Worm (Caenorhabditis elegans) whole organism, mixed stage, embryonic: ENCODE results near the gene F59B2.14.
"Not testable (repeated sequence)": the region's sequence is repeated elsewhere in the genome, so short reads cannot be mapped to it uniquely, and the experiment has no call there.

Source experiments
- M03D4.4 ChIP-seq: sonication (generic microtip); optimal IDR thresholded peaks from 2 replicates; lab custom pipeline; 2017; ENCODE audit warnings: mild to moderate bottlenecking, missing genetic modification characterization, missing compliant biosample characterization
- bed-3 ChIP-seq: fragments of 200-800 bp; sonication (Bioruptor generic); optimal IDR thresholded peaks from 3 replicates; lab custom pipeline; 2018; ENCODE audit warnings: mild to moderate bottlenecking, missing genetic modification characterization, moderate library complexity, missing compliant biosample characterization
- blmp-1 ChIP-seq: fragments of 150-350 bp; optimal IDR thresholded peaks from 2 replicates; lab custom pipeline; 2014; ENCODE audit warnings: missing biosample characterization, missing genetic modification characterization
- ceh-39 ChIP-seq: fragments of 150-350 bp; optimal IDR thresholded peaks from 2 replicates; lab custom pipeline; 2014; ENCODE audit warnings: missing biosample characterization, missing genetic modification characterization
- ceh-43 ChIP-seq: fragments of 200-800 bp; sonication (Bioruptor generic); optimal IDR thresholded peaks from 2 replicates; lab custom pipeline; 2018; ENCODE audit warnings: mild to moderate bottlenecking, missing genetic modification characterization, moderate library complexity, missing compliant biosample characterization
- ceh-83 ChIP-seq: fragments of 200-800 bp; sonication (Bioruptor generic); optimal IDR thresholded peaks from 2 replicates; lab custom pipeline; 2018; ENCODE audit warnings: mild to moderate bottlenecking, missing genetic modification characterization, missing compliant biosample characterization
- ces-1 ChIP-seq: fragments of 150-350 bp; optimal IDR thresholded peaks from 2 replicates; lab custom pipeline; 2014; ENCODE audit warnings: missing biosample characterization, missing genetic modification reagents, missing genetic modification characterization
- cnd-1 ChIP-seq: fragments of 200-800 bp; sonication (Bioruptor generic); optimal IDR thresholded peaks from 2 replicates; lab custom pipeline; 2018; ENCODE audit warnings: mild to moderate bottlenecking, missing genetic modification characterization, missing compliant biosample characterization
- drap-1 ChIP-seq: fragments of 200-800 bp; sonication (Bioruptor generic); optimal IDR thresholded peaks from 3 replicates; lab custom pipeline; 2018; ENCODE audit warnings: mild to moderate bottlenecking, missing genetic modification characterization, missing compliant biosample characterization
- elt-1 ChIP-seq: sonication (generic microtip); optimal IDR thresholded peaks from 2 replicates; lab custom pipeline; 2017; ENCODE audit warnings: missing genetic modification characterization, mild to moderate bottlenecking, missing compliant biosample characterization, antibody characterized with exemption, moderate library complexity, borderline replicate concordance; ENCODE audit not compliant: insufficient read depth
- elt-3 ChIP-seq: fragments of 150-350 bp; optimal IDR thresholded peaks from 2 replicates; lab custom pipeline; 2014; ENCODE audit warnings: missing biosample characterization, missing genetic modification characterization
- flh-1 ChIP-seq: fragments of 200-800 bp; sonication (Bioruptor generic); optimal IDR thresholded peaks from 2 replicates; lab custom pipeline; 2018; ENCODE audit warnings: mild to moderate bottlenecking, missing genetic modification characterization, moderate library complexity, missing compliant biosample characterization
- ham-2 ChIP-seq: fragments of 200-800 bp; sonication (Bioruptor generic); optimal IDR thresholded peaks from 2 replicates; lab custom pipeline; 2018; ENCODE audit warnings: mild to moderate bottlenecking, missing genetic modification characterization, missing compliant biosample characterization
- hlh-1 ChIP-seq: fragments of 150-350 bp; optimal IDR thresholded peaks from 2 replicates; lab custom pipeline; 2014; ENCODE audit warnings: missing biosample characterization, missing genetic modification reagents, missing genetic modification characterization
- lin-13 ChIP-seq: fragments of 150-350 bp; optimal IDR thresholded peaks from 2 replicates; lab custom pipeline; 2014; ENCODE audit warnings: missing biosample characterization, missing genetic modification characterization
- lin-32 ChIP-seq: fragments of 200-800 bp; sonication (Bioruptor generic); optimal IDR thresholded peaks from 2 replicates; lab custom pipeline; 2018; ENCODE audit warnings: mild to moderate bottlenecking, missing genetic modification characterization, missing compliant biosample characterization
- lsy-2 ChIP-seq: fragments of 150-350 bp; optimal IDR thresholded peaks from 2 replicates; lab custom pipeline; 2014; ENCODE audit warnings: missing biosample characterization, missing genetic modification characterization
- mab-5 ChIP-seq: fragments of 150-350 bp; optimal IDR thresholded peaks from 2 replicates; lab custom pipeline; 2014; ENCODE audit warnings: missing biosample characterization, missing genetic modification characterization
- mep-1 ChIP-seq: fragments of 150-350 bp; optimal IDR thresholded peaks from 2 replicates; lab custom pipeline; 2017; ENCODE audit warnings: missing biosample characterization, missing genetic modification reagents, missing genetic modification characterization, inconsistent platforms
- mls-2 ChIP-seq: sonication (generic microtip); optimal IDR thresholded peaks from 2 replicates; lab custom pipeline; 2016; ENCODE audit warnings: mild to moderate bottlenecking, missing genetic modification characterization, moderate library complexity, missing compliant biosample characterization
- nhr-12 ChIP-seq: fragments of 150-350 bp; optimal IDR thresholded peaks from 2 replicates; lab custom pipeline; 2014; ENCODE audit warnings: missing biosample characterization, missing genetic modification characterization
- nhr-2 ChIP-seq: fragments of 150-350 bp; optimal IDR thresholded peaks from 2 replicates; lab custom pipeline; 2014; ENCODE audit warnings: missing biosample characterization, missing genetic modification characterization
- nhr-237 ChIP-seq: fragments of 150-350 bp; optimal IDR thresholded peaks from 2 replicates; lab custom pipeline; 2014; ENCODE audit warnings: missing biosample characterization, missing genetic modification characterization
- nhr-28 ChIP-seq: fragments of 150-350 bp; optimal IDR thresholded peaks from 2 replicates; lab custom pipeline; 2014; ENCODE audit warnings: missing biosample characterization, missing genetic modification characterization
- pha-4 ChIP-seq: fragments of 150-350 bp; optimal IDR thresholded peaks from 2 replicates; lab custom pipeline; 2018; ENCODE audit warnings: missing biosample characterization, missing genetic modification reagents, missing genetic modification characterization
- sem-2 ChIP-seq: fragments of 200-800 bp; sonication (Bioruptor generic); optimal IDR thresholded peaks from 2 replicates; lab custom pipeline; 2018; ENCODE audit warnings: mild to moderate bottlenecking, missing genetic modification characterization, missing compliant biosample characterization
- snpc-4 ChIP-seq: fragments of 150-350 bp; optimal IDR thresholded peaks from 2 replicates; lab custom pipeline; 2014; ENCODE audit warnings: missing biosample characterization, missing genetic modification characterization
- sptf-1 ChIP-seq: sonication (generic microtip); optimal IDR thresholded peaks from 2 replicates; lab custom pipeline; 2017; ENCODE audit warnings: mild to moderate bottlenecking, missing genetic modification characterization, moderate library complexity, missing compliant biosample characterization
- tbx-8 ChIP-seq: fragments of 200-800 bp; sonication (Bioruptor generic); optimal IDR thresholded peaks from 2 replicates; lab custom pipeline; 2018; ENCODE audit warnings: mild to moderate bottlenecking, missing genetic modification characterization, moderate library complexity, missing compliant biosample characterization
- unc-120 ChIP-seq: sonication (generic microtip); optimal IDR thresholded peaks from 2 replicates; lab custom pipeline; 2017; ENCODE audit warnings: missing genetic modification characterization, missing compliant biosample characterization; ENCODE audit not compliant: poor library complexity, severe bottlenecking
- unc-62 ChIP-seq: fragments of 150-350 bp; optimal IDR thresholded peaks from 2 replicates; lab custom pipeline; 2014; ENCODE audit warnings: missing biosample characterization, missing genetic modification reagents, missing genetic modification characterization
- zip-8 ChIP-seq: fragments of 150-350 bp; optimal IDR thresholded peaks from 2 replicates; lab custom pipeline; 2014; ENCODE audit warnings: missing biosample characterization, missing genetic modification characterization

F59B2.14 gene

ce11 chrIII:9010047-9010446 is 12.4 kb downstream of the F59B2.14 start, which contains the start of gene F59B2.8:
TSS of gene F59B2.8 (minus strand) at chrIII:9010197.
- TF ChIP-seq drap-1 (GFP tag; lab: Kevin White, UChicago) (no peak), mep-1 (tag; lab: Kevin White, UChicago) (no peak), unc-62 (GFP tag; lab: Kevin White, UChicago) (peak; percentile 62), mls-2 (tag; lab: Kevin White, UChicago) (peak; percentile 22), unc-120 (tag; lab: Kevin White, UChicago) (peak; percentile 20), elt-1 (no peak), elt-3 (no peak), ceh-83 (GFP tag; lab: Kevin White, UChicago) (no peak), bed-3 (no peak), lsy-2 (no peak), hlh-1 (tag; lab: Kevin White, UChicago) (peak; percentile 15), nhr-237 (tag; lab: Kevin White, UChicago) (no peak), ces-1 (GFP tag; lab: Kevin White, UChicago) (peak; percentile 25), ham-2 (GFP tag; lab: Kevin White, UChicago) (no peak)

- TF ChIP-seq unc-62 (GFP tag; lab: Kevin White, UChicago) (peak; percentile 69), mls-2 (tag; lab: Kevin White, UChicago) (no peak), ces-1 (GFP tag; lab: Kevin White, UChicago) (no peak), nhr-12 (tag; lab: Kevin White, UChicago) (peak; percentile 57), snpc-4 (no peak), mep-1 (tag; lab: Kevin White, UChicago) (no peak), cnd-1 (peak; percentile 24), unc-120 (tag; lab: Kevin White, UChicago) (peak; percentile 67), ceh-39 (tag; lab: Kevin White, UChicago) (no peak), tbx-8 (GFP tag; lab: Kevin White, UChicago) (no peak), bed-3 (no peak), zip-8 (tag; lab: Kevin White, UChicago) (no peak), lin-32 (no peak), drap-1 (GFP tag; lab: Kevin White, UChicago) (peak; percentile 59), nhr-237 (tag; lab: Kevin White, UChicago) (no peak), ceh-43 (GFP tag; lab: Kevin White, UChicago) (no peak), hlh-1 (tag; lab: Kevin White, UChicago) (peak; percentile 87), lin-13 (tag; lab: Kevin White, UChicago) (no peak), pha-4 (tag; lab: Kevin White, UChicago) (peak; percentile 22), sptf-1 (tag; lab: Kevin White, UChicago) (peak; percentile 10), blmp-1 (tag; lab: Kevin White, UChicago) (no peak), lsy-2 (no peak), nhr-2 (tag; lab: Kevin White, UChicago) (no peak), M03D4.4 (no peak), nhr-28 (tag; lab: Kevin White, UChicago) (no peak)
These were observed 15.3 kb downstream of the F59B2.14 start for ce11 chrIII:9007183-9007582.

ce11 chrIII:9005905-9006372 is 16.5 kb downstream of the F59B2.14 start, which contains the start of gene rab-6.1:
TSS of gene rab-6.1 (minus strand) at chrIII:9005955.
- not testable (repeated sequence) for TF ChIP-seq cnd-1; nhr-237 (tag; lab: Kevin White, UChicago); ceh-43 (GFP tag; lab: Kevin White, UChicago)

- TF ChIP-seq ham-2 (GFP tag; lab: Kevin White, UChicago) (no peak), mls-2 (tag; lab: Kevin White, UChicago) (no peak), ceh-43 (GFP tag; lab: Kevin White, UChicago) (no peak), flh-1 (GFP tag; lab: Kevin White, UChicago) (no peak), lin-13 (tag; lab: Kevin White, UChicago) (no peak), cnd-1 (no peak), unc-120 (tag; lab: Kevin White, UChicago) (no peak), mep-1 (tag; lab: Kevin White, UChicago) (no peak), M03D4.4 (no peak)
These were observed 17.8 kb downstream of the F59B2.14 start for ce11 chrIII:9004658-9005057.

- TF ChIP-seq unc-120 (tag; lab: Kevin White, UChicago): no peak
- TF ChIP-seq sem-2 (GFP tag; lab: Kevin White, UChicago): no peak
- TF ChIP-seq ham-2 (GFP tag; lab: Kevin White, UChicago): no peak
- no peak for TF ChIP-seq bed-3
- TF ChIP-seq mab-5 (tag; lab: Kevin White, UChicago): no peak
- no peak for TF ChIP-seq cnd-1
- TF ChIP-seq nhr-12 (tag; lab: Kevin White, UChicago): no peak
- no peak for TF ChIP-seq tbx-8 (GFP tag; lab: Kevin White, UChicago)
- TF ChIP-seq lin-32: no peak
- no peak for TF ChIP-seq snpc-4
- TF ChIP-seq nhr-28 (tag; lab: Kevin White, UChicago): no peak
- no peak for TF ChIP-seq mep-1 (tag; lab: Kevin White, UChicago)
- no peak for TF ChIP-seq unc-62 (GFP tag; lab: Kevin White, UChicago)
- TF ChIP-seq, all 35 proteins: peak for 0
These were observed 19.9 kb downstream of the F59B2.14 start, which contains the start of the genes F59B2.15 and zif-1 for ce11 chrIII:9002545-9002944. TSS of gene F59B2.15 (minus strand) at chrIII:9002645. TSS of gene zif-1 (plus strand) at chrIII:9002779.
